Worm (Caenorhabditis elegans) whole organism, early embryonic: ENCODE results near the gene znf-706.

Experiments
- B0310.2 ChIP-seq: sonication (generic microtip); optimal IDR thresholded peaks from 2 replicates; lab custom pipeline; 2016; ENCODE audit warnings: mild to moderate bottlenecking, missing genetic modification characterization, missing compliant biosample characterization
- F13C5.2 ChIP-seq: sonication (generic microtip); optimal IDR thresholded peaks from 2 replicates; lab custom pipeline; 2017; ENCODE audit warnings: mild to moderate bottlenecking, missing genetic modification characterization, inconsistent platforms, missing compliant biosample characterization
- aly-1 ChIP-seq: sonication (generic microtip); optimal IDR thresholded peaks from 2 replicates; lab custom pipeline; 2016; ENCODE audit warnings: missing genetic modification characterization, missing compliant biosample characterization
- ama-1 ChIP-seq: fragments of 150-350 bp; optimal IDR thresholded peaks from 2 replicates; lab custom pipeline; 2014
- ceh-13 ChIP-seq: fragments of 200-800 bp; sonication (Bioruptor generic); optimal IDR thresholded peaks from 2 replicates; lab custom pipeline; 2018; ENCODE audit warnings: mild to moderate bottlenecking, missing genetic modification characterization, missing compliant biosample characterization
- ceh-36 ChIP-seq: sonication (generic microtip); optimal IDR thresholded peaks from 2 replicates; lab custom pipeline; 2016; ENCODE audit warnings: missing genetic modification characterization, inconsistent platforms, missing compliant biosample characterization
- ets-7 ChIP-seq: sonication (generic microtip); optimal IDR thresholded peaks from 2 replicates; lab custom pipeline; 2016; ENCODE audit warnings: missing genotype, missing genetic modification characterization, missing compliant biosample characterization
- flt-1 ChIP-seq: fragments of 200-800 bp; sonication (Bioruptor generic); IDR thresholded peaks from 2 replicates; pipeline ENCODE4 v1.3.6; 2022; ENCODE audit warnings: missing genetic modification characterization, missing compliant biosample characterization
- hmbx-1 ChIP-seq: sonication (generic microtip); optimal IDR thresholded peaks from 2 replicates; lab custom pipeline; 2016; ENCODE audit warnings: mild to moderate bottlenecking, missing genetic modification characterization, missing compliant biosample characterization
- hmg-4 ChIP-seq: fragments of 200-800 bp; sonication (Bioruptor generic); optimal IDR thresholded peaks from 2 replicates; lab custom pipeline; 2018; ENCODE audit warnings: mild to moderate bottlenecking, missing genetic modification characterization, missing compliant biosample characterization
- hnd-1 ChIP-seq: sonication (generic microtip); optimal IDR thresholded peaks from 2 replicates; lab custom pipeline; 2016; ENCODE audit warnings: missing genetic modification characterization, missing compliant biosample characterization
- pes-1 ChIP-seq: fragments of 200-800 bp; sonication (Bioruptor generic); IDR thresholded peaks from 2 replicates; pipeline ENCODE4 v1.3.6; 2022; ENCODE audit warnings: missing genetic modification reagents, missing genetic modification characterization, missing compliant biosample characterization
- scrt-1 ChIP-seq: fragments of 200-800 bp; sonication (Bioruptor generic); IDR thresholded peaks from 2 replicates; pipeline ENCODE4 v1.3.6; 2022; ENCODE audit warnings: missing genetic modification characterization, missing compliant biosample characterization
- sea-1 ChIP-seq: fragments of 200-800 bp; sonication (Bioruptor generic); conservative IDR thresholded peaks from 2 replicates; pipeline ENCODE4 v1.3.6; 2022; ENCODE audit warnings: missing genetic modification characterization, missing compliant biosample characterization
- tbx-11 ChIP-seq: fragments of 200-800 bp; sonication (Bioruptor generic); IDR thresholded peaks from 2 replicates; pipeline ENCODE4 v1.3.6; 2022; ENCODE audit warnings: missing genetic modification characterization, missing compliant biosample characterization
- tbx-37 ChIP-seq: fragments of 200-800 bp; sonication (Bioruptor generic); conservative IDR thresholded peaks from 2 replicates; pipeline ENCODE4 v1.3.6; 2022; ENCODE audit warnings: missing genetic modification reagents, missing genetic modification characterization, missing compliant biosample characterization
- tra-4 ChIP-seq: sonication (generic microtip); optimal IDR thresholded peaks from 2 replicates; lab custom pipeline; 2017; ENCODE audit warnings: missing genetic modification characterization, missing compliant biosample characterization

Gene znf-706

DNA sequence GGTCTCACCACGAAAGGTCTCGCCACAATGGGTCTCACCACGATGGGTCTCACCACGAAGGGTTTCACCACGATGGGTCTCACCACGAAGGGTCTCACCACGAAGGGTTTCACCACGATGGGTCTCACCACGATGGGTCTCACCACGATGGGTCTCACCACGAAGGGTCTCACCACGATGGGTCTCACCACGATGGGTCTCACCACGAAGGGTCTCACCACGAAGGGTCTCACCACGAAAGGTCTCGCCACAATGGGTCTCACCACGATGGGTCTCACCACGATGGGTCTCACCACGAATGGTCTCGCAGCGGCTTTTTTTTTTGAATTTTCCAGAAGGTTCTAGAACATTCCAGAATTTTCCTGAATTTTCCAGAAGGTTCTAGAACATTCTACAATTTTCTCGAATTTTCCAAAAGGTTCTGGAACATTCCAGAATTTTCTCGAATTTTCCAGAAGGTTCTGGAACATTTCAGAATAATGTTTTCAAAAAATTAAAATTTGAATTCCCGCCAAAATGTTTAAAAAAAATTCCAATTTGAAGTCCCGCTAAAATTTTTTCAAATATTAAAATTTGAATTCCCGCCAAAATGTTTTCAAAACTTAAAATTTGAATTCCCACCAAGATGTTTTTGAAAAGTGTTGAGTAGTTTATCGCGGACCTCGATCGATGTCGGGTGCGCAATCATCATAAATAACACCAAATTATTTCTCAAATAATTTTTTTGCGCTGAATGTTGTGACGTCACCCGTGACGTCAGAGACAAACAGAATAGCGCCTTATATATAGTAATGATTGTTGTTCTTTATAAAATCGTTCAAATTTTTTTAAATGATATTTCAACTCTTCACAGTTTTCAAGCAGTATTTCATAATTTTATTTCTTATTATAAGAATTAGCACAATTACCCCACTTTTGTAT, 28.5 kb downstream of the znf-706 start:
- TF ChIP-seq pes-1 (GFP tag; lab: Robert Waterston, UW), result 0 out of 2 replicates have a peak, but pooled peaks have one; percentile 8

DNA sequence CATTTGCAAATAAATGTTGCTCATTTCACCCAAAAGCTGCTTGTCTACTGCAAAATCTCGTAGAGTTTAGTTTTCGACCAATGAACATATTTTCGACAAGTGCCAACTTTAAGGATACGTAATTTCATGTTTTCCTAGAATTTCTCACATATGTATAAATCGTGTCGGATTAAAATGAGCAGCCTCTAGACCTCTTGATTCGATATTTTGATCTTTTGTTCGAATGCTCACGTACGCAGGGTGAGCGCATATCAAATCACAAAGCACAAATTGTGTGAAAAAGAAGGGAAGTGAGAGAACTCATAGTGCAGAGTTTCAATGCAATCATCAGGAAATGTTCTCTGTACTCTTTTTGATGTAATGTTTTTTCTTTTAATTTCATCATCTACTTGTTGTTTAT, 32.5 kb downstream of the znf-706 start:
- TF ChIP-seq ceh-36 (no peak), ets-7 (tag; lab: Kevin White, UChicago) (no peak), tra-4 (tag; lab: Kevin White, UChicago) (no peak), scrt-1 (GFP tag; lab: Robert Waterston, UW) (no peak), tbx-37 (GFP tag; lab: Robert Waterston, UW) (no peak), pes-1 (GFP tag; lab: Robert Waterston, UW) (no peak), hmbx-1 (no peak), hmg-4 (GFP tag; lab: Kevin White, UChicago) (no peak), B0310.2 (tag; lab: Kevin White, UChicago) (no peak), flt-1 (no peak), ama-1 (lab: Kevin White, UChicago) (no peak), ceh-13 (GFP tag; lab: Kevin White, UChicago) (no peak), tbx-11 (GFP tag; lab: Robert Waterston, UW) (no peak), hnd-1 (tag; lab: Kevin White, UChicago) (no peak), sea-1 (no peak)

DNA sequence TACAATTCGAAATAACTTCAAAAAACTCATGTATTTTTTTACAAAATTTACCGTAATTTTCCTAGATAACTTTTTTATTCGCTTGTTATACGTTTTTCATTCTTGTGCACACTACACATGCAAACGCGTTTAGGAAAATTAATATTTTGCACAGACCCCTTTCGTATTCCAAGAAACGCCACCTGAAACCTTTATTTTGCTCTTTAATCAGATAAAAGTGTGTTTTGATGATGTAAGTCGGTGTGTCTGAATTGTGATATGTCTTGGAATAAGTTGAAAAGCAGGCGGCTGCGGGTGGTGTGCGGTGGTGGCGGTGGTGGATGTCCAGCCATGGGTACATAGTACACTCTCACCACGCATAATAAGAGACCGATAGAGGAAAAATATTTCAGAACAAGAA, 42.6 kb downstream of the znf-706 start:
- TF ChIP-seq tbx-37 (GFP tag; lab: Robert Waterston, UW) (no peak), pes-1 (GFP tag; lab: Robert Waterston, UW) (no peak), scrt-1 (GFP tag; lab: Robert Waterston, UW) (no peak), ceh-36 (no peak), tbx-11 (GFP tag; lab: Robert Waterston, UW) (no peak), hmg-4 (GFP tag; lab: Kevin White, UChicago) (no peak), flt-1 (no peak), hnd-1 (tag; lab: Kevin White, UChicago) (no peak), hmbx-1 (no peak), aly-1 (tag; lab: Kevin White, UChicago) (no peak), B0310.2 (tag; lab: Kevin White, UChicago) (no peak), ama-1 (lab: Kevin White, UChicago) (no peak), ceh-13 (GFP tag; lab: Kevin White, UChicago) (no peak), F13C5.2 (tag; lab: Kevin White, UChicago) (no peak), tra-4 (tag; lab: Kevin White, UChicago) (no peak), sea-1 (no peak), ets-7 (tag; lab: Kevin White, UChicago) (no peak)

DNA sequence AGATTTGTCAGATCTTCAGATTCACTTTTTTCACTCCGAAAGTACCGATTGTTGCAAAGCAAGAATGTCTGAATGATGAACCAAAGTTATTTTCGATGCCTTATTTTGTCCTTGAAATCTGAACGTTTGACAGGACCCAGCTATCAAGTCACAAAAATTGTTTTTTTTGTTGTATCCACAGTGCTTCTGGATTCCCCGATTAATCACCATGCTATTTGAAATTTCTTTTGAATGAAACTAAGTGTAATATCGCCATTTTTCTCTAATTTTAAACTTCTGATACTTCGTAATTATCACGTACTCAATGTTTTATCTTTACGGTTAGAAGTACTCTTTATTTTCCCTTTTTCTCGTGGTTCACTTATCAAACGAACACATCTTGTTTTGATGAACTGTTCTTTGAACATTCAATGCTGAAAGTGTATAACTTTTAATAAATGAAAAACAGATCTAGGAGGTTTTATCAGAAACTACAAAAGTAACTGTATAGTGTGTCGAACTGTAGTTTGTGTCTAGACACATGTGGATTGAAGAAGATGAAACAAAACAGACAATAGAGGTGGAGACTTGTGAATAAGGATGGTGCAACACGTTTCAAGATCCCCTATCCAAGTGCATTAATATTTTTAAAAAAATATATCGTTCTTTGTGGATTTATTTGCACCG, 44.4 kb downstream of the znf-706 start:
- TF ChIP-seq tra-4 (tag; lab: Kevin White, UChicago) (no peak), sea-1 (no peak), hmbx-1 (no peak), ama-1 (lab: Kevin White, UChicago) (no peak), aly-1 (tag; lab: Kevin White, UChicago) (no peak), B0310.2 (tag; lab: Kevin White, UChicago) (no peak), flt-1 (no peak), tbx-37 (GFP tag; lab: Robert Waterston, UW) (no peak), pes-1 (GFP tag; lab: Robert Waterston, UW) (no peak)

- no peak for TF ChIP-seq ets-7 (tag; lab: Kevin White, UChicago)
- TF ChIP-seq scrt-1 (GFP tag; lab: Robert Waterston, UW), result no peak
- TF ChIP-seq hmbx-1, result no peak
- TF ChIP-seq B0310.2 (tag; lab: Kevin White, UChicago), result no peak
- TF ChIP-seq ceh-36, result no peak
- no peak for TF ChIP-seq tbx-11 (GFP tag; lab: Robert Waterston, UW)
- TF ChIP-seq hmg-4 (GFP tag; lab: Kevin White, UChicago), result no peak
- no peak for TF ChIP-seq aly-1 (tag; lab: Kevin White, UChicago)
- no peak for TF ChIP-seq ceh-13 (GFP tag; lab: Kevin White, UChicago)
- TF ChIP-seq hnd-1 (tag; lab: Kevin White, UChicago), result no peak
These were observed 45.0 kb downstream of the znf-706 start for ce11 chrIV:9051036-9051435.

DNA sequence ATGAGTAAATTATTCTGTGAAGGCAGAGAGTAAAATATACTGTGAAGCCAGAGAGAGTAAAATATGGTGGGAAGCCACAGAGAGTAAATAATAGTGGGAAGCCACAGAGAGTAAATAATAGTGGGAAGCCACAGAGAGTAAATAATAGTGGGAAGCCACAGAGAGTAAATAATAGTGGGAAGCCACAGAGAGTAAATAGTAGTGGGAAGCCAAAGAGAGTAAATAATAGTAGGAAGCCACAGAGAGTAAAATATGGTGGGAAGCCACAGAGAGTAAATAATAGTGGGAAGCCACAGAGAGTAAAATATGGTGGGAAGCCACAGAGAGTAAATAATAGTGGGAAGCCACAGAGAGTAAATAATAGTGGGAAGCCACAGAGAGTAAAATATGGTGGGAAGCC, 47.9 kb downstream of the znf-706 start:
- TF ChIP-seq ets-7 (tag; lab: Kevin White, UChicago) (peak; percentile 45), hmbx-1 (peak; percentile 5)
